Worm (Caenorhabditis elegans): ENCODE data around the gene str-96.
"Not testable (repeated sequence)": the region's sequence is repeated elsewhere in the genome, so short reads cannot be mapped to it uniquely, and the experiment has no call there.

Gene str-96

ce11 chrV:15330314-15330713 is 36.5 kb upstream of the str-96 start, which contains the start of gene srh-295:
Gene srh-295 (plus strand): TSS chrV:15330614.
- TF ChIP-seq zag-1 (tag; optimal IDR thresholded peaks at IDR 0.05): no peak
- no peak for TF ChIP-seq nhr-25 (tag; optimal IDR thresholded peaks at IDR 0.05; ENCODE audit: borderline replicate concordance, insufficient read depth)
- no peak for TF ChIP-seq nhr-41 (GFP tag; IDR thresholded peaks at IDR 0.05)
- TF ChIP-seq rbr-2 (tag; optimal IDR thresholded peaks at IDR 0.05): no peak
- TF ChIP-seq nhr-42 (GFP tag; IDR thresholded peaks at IDR 0.05): no peak
- no peak for TF ChIP-seq egl-43 (GFP tag; IDR thresholded peaks at IDR 0.05)
- no peak for TF ChIP-seq arid-1 (GFP tag; conservative IDR thresholded peaks at IDR 0.05)
- TF ChIP-seq aly-2 (tag; optimal IDR thresholded peaks at IDR 0.05): no peak
- no peak for TF ChIP-seq gei-8 (GFP tag; optimal IDR thresholded peaks at IDR 0.05)
- no peak for TF ChIP-seq mdt-29 (GFP tag; IDR thresholded peaks at IDR 0.05)
- no peak for TF ChIP-seq ama-1 (optimal IDR thresholded peaks at IDR 0.05)
- TF ChIP-seq mes-2 (tag; optimal IDR thresholded peaks at IDR 0.05; ENCODE audit: poor library complexity, severe bottlenecking): no peak
- TF ChIP-seq lin-15B (tag; optimal IDR thresholded peaks at IDR 0.05): no peak

- TF ChIP-seq ama-1 (optimal IDR thresholded peaks at IDR 0.05) (no peak), lin-39 (tag; optimal IDR thresholded peaks at IDR 0.05) (no peak), nhr-102 (tag; optimal IDR thresholded peaks at IDR 0.05) (no peak), pqm-1 (tag; optimal IDR thresholded peaks at IDR 0.05) (peak; percentile 9), ceh-20 (GFP tag; IDR thresholded peaks at IDR 0.05) (no peak), aha-1 (tag) (no peak), nhr-28 (tag; optimal IDR thresholded peaks at IDR 0.05) (peak; percentile 0), madf-5 (GFP tag; IDR thresholded peaks at IDR 0.05) (no peak), daf-16 (GFP tag; optimal IDR thresholded peaks at IDR 0.05) (no peak), daf-16 (tag; optimal IDR thresholded peaks at IDR 0.05) (peak; percentile 15)
Observed at ce11 chrV:15327745-15328447, 34.1 kb upstream of the str-96 start, which contains the start of gene ZK1037.6. Gene ZK1037.6 (minus strand): TSS chrV:15327795.

ce11 chrV:15323417-15323816 is 29.7 kb upstream of the str-96 start:
- TF ChIP-seq nhr-28 (tag; optimal IDR thresholded peaks at IDR 0.05) (peak; percentile 73), nhr-6 (tag; optimal IDR thresholded peaks at IDR 0.05) (peak; percentile 19), dve-1 (tag; optimal IDR thresholded peaks at IDR 0.05; ENCODE audit: insufficient read depth) (peak; percentile 23), ztf-11 (tag; optimal IDR thresholded peaks at IDR 0.05) (no peak), F37D6.2 (tag; optimal IDR thresholded peaks at IDR 0.05) (no peak), dmd-6 (GFP tag; IDR thresholded peaks at IDR 0.05) (peak; percentile 59), pqm-1 (tag; optimal IDR thresholded peaks at IDR 0.05) (peak; percentile 74), vab-7 (GFP tag; IDR thresholded peaks at IDR 0.05) (no peak), hlh-11 (tag; optimal IDR thresholded peaks at IDR 0.05) (peak; percentile 27), egl-27 (tag; optimal IDR thresholded peaks at IDR 0.05) (no peak), daf-16 (GFP tag; optimal IDR thresholded peaks at IDR 0.05) (no peak), daf-16 (tag; optimal IDR thresholded peaks at IDR 0.05) (peak; percentile 44)

ce11 chrV:15322653-15323052 is 28.9 kb upstream of the str-96 start, which contains the start of gene nhr-247:
Gene nhr-247 (plus strand): TSS chrV:15322982.
- TF ChIP-seq daf-16 (GFP tag; optimal IDR thresholded peaks at IDR 0.05): not testable (repeated sequence)
- peak; percentile 24 for TF ChIP-seq daf-16 (tag; optimal IDR thresholded peaks at IDR 0.05)
- TF ChIP-seq nhr-28 (tag; optimal IDR thresholded peaks at IDR 0.05): peak; percentile 71
- peak; percentile 15 for TF ChIP-seq pqm-1 (tag; optimal IDR thresholded peaks at IDR 0.05)
- peak; percentile 65 for TF ChIP-seq dmd-6 (GFP tag; IDR thresholded peaks at IDR 0.05)

- TF ChIP-seq set-16 (GFP tag; IDR thresholded peaks at IDR 0.05) (peak; percentile 82), snpc-1.2 (GFP tag; IDR thresholded peaks at IDR 0.05) (0 out of 2 replicates have a peak, but pooled peaks have one; percentile 12), egl-43 (GFP tag; IDR thresholded peaks at IDR 0.05) (0 out of 2 replicates have a peak, but pooled peaks have one; percentile 21)
Observed at ce11 chrV:15321912-15322311, 28.1 kb upstream of the str-96 start.

Measured in whole organism, L4 larva.